Fruit fly (Drosophila melanogaster) whole organism, embryonic: ENCODE results near the gene VhaSFD.
A peak's percentile ranks its signal among the peaks of the same experiment; 100 is the strongest.

Experiments
- Abd-B ChIP-seq: fragments of 200-800 bp; sonication (Bioruptor generic); optimal IDR thresholded peaks from 2 replicates; lab custom pipeline; 2018; ENCODE audit warnings: missing biosample characterization, mild to moderate bottlenecking, missing genetic modification characterization, moderate library complexity
- Bteb2 ChIP-seq: fragments of 200-800 bp; sonication (Bioruptor generic); optimal IDR thresholded peaks from 2 replicates; lab custom pipeline; 2016; ENCODE audit warnings: missing biosample characterization, missing genetic modification characterization
- CG10147 ChIP-seq: fragments of 200-800 bp; sonication (Bioruptor generic); optimal IDR thresholded peaks from 2 replicates; lab custom pipeline; 2019; ENCODE audit warnings: missing biosample characterization, mild to moderate bottlenecking, missing genetic modification characterization, moderate library complexity
- CG10321 ChIP-seq: fragments of 200-800 bp; sonication (Bioruptor generic); IDR thresholded peaks from 2 replicates; pipeline ENCODE4 v1.3.6; 2022; ENCODE audit warnings: missing biosample characterization, missing genetic modification characterization
- CG12659 ChIP-seq: fragments of 200-800 bp; sonication (Bioruptor generic); optimal IDR thresholded peaks from 3 replicates; lab custom pipeline; 2017; ENCODE audit warnings: mild to moderate bottlenecking, missing biosample characterization, missing genetic modification reagents, missing genetic modification characterization
- CG13775 ChIP-seq: fragments of 200-800 bp; sonication (Bioruptor generic); optimal IDR thresholded peaks from 3 replicates; lab custom pipeline; 2017; ENCODE audit warnings: missing biosample characterization, mild to moderate bottlenecking, missing genetic modification characterization
- CG15479 ChIP-seq: fragments of 200-800 bp; sonication (Bioruptor generic); optimal IDR thresholded peaks from 3 replicates; lab custom pipeline; 2019; ENCODE audit warnings: missing biosample characterization, mild to moderate bottlenecking, missing genetic modification characterization, moderate library complexity
- CG17186 ChIP-seq: fragments of 200-800 bp; sonication (Bioruptor generic); optimal IDR thresholded peaks from 3 replicates; lab custom pipeline; 2017; ENCODE audit warnings: missing biosample characterization, missing genetic modification reagents, missing genetic modification characterization
- CG17568 ChIP-seq: fragments of 200-800 bp; sonication (Bioruptor generic); optimal IDR thresholded peaks from 2 replicates; lab custom pipeline; 2018; ENCODE audit warnings: missing biosample characterization, mild to moderate bottlenecking, missing genetic modification characterization, moderate library complexity
- CG30020 ChIP-seq: fragments of 200-800 bp; optimal IDR thresholded peaks from 2 replicates; lab custom pipeline; 2019; ENCODE audit warnings: missing biosample characterization, mild to moderate bottlenecking, missing genetic modification characterization, moderate library complexity
- CG3065 ChIP-seq: fragments of 200-800 bp; sonication (Bioruptor generic); optimal IDR thresholded peaks from 2 replicates; lab custom pipeline; 2016; ENCODE audit warnings: missing biosample characterization, missing genetic modification characterization
- CG5953 ChIP-seq: fragments of 200-800 bp; sonication (Bioruptor generic); IDR thresholded peaks from 2 replicates; pipeline ENCODE4 v1.3.6; 2022; ENCODE audit warnings: missing biosample characterization, missing genetic modification characterization
- CG6791 ChIP-seq: fragments of 200-800 bp; sonication (Bioruptor generic); IDR thresholded peaks from 3 replicates; pipeline ENCODE4 v1.3.6; 2022; ENCODE audit warnings: missing biosample characterization, missing genetic modification characterization; ENCODE audit not compliant: partially characterized antibody
- CG7271 ChIP-seq: fragments of 200-800 bp; sonication (Bioruptor generic); optimal IDR thresholded peaks from 2 replicates; lab custom pipeline; 2018; ENCODE audit warnings: missing biosample characterization, mild to moderate bottlenecking, missing genetic modification characterization, moderate library complexity
- CG8388 ChIP-seq: fragments of 200-800 bp; sonication (Bioruptor generic); optimal IDR thresholded peaks from 2 replicates; lab custom pipeline; 2019; ENCODE audit warnings: missing biosample characterization, mild to moderate bottlenecking, missing genetic modification characterization, moderate library complexity
- CG9817 ChIP-seq: fragments of 200-800 bp; sonication (Bioruptor generic); optimal IDR thresholded peaks from 2 replicates; lab custom pipeline; 2018; ENCODE audit warnings: missing biosample characterization, mild to moderate bottlenecking, missing genetic modification characterization, moderate library complexity
- CrebB ChIP-seq: fragments of 200-800 bp; sonication (Bioruptor generic); optimal IDR thresholded peaks from 3 replicates; lab custom pipeline; 2018; ENCODE audit warnings: missing biosample characterization, mild to moderate bottlenecking, missing genetic modification characterization
- D19A ChIP-seq: fragments of 200-800 bp; optimal IDR thresholded peaks from 3 replicates; lab custom pipeline; 2019; ENCODE audit warnings: missing biosample characterization, mild to moderate bottlenecking, missing genetic modification characterization, moderate library complexity
- Dbx ChIP-seq: fragments of 200-800 bp; sonication (Bioruptor generic); IDR thresholded peaks from 3 replicates; pipeline ENCODE4 v1.3.6; 2022; ENCODE audit warnings: missing biosample characterization, missing genetic modification characterization
- Dll ChIP-seq: fragments of 200-800 bp; sonication (Bioruptor generic); IDR thresholded peaks from 4 replicates; pipeline ENCODE4 v1.3.6; 2022; ENCODE audit warnings: missing biosample characterization, missing genetic modification characterization; ENCODE audit not compliant: partially characterized antibody
- Doc2 ChIP-seq: fragments of 200-800 bp; sonication (Bioruptor generic); IDR thresholded peaks from 2 replicates; pipeline ENCODE4 v1.3.6; 2022; ENCODE audit warnings: missing biosample characterization, missing genetic modification characterization
- H2.0 ChIP-seq: fragments of 200-800 bp; sonication (Bioruptor generic); IDR thresholded peaks from 2 replicates; pipeline ENCODE4 v1.3.6; 2022; ENCODE audit warnings: missing biosample characterization, missing genetic modification characterization
- Nf-YB ChIP-seq: fragments of 200-800 bp; sonication (Bioruptor generic); optimal IDR thresholded peaks from 3 replicates; lab custom pipeline; 2019; ENCODE audit warnings: missing biosample characterization, mild to moderate bottlenecking, missing genetic modification characterization, moderate library complexity
- Side ChIP-seq: fragments of 200-800 bp; sonication (Bioruptor generic); optimal IDR thresholded peaks from 2 replicates; lab custom pipeline; 2016; ENCODE audit warnings: missing biosample characterization, missing genetic modification characterization
- Sin3A ChIP-seq: fragments of >200 bp; optimal IDR thresholded peaks from 2 replicates; lab custom pipeline; 2018
- Taf1 ChIP-seq: fragments of 200-800 bp; sonication (Bioruptor generic); IDR thresholded peaks from 2 replicates; pipeline ENCODE4 v1.3.6; 2022; ENCODE audit warnings: missing biosample characterization, missing genetic modification characterization
- ato ChIP-seq: fragments of 200-800 bp; sonication (Bioruptor generic); IDR thresholded peaks from 2 replicates; pipeline ENCODE4 v1.3.6; 2022; ENCODE audit warnings: missing biosample characterization, missing genetic modification characterization; ENCODE audit not compliant: partially characterized antibody
- bsh ChIP-seq, 2 experiments: fragments of 200-800 bp; sonication (Bioruptor generic); optimal IDR thresholded peaks; 2 replicates each; lab custom pipeline; 2017 to 2018; ENCODE audit warnings: mild to moderate bottlenecking in 2 of 2, missing biosample characterization in 2 of 2, missing genetic modification characterization in 2 of 2, moderate library complexity in 1 of 2
- btn ChIP-seq: fragments of 200-800 bp; sonication (Bioruptor generic); optimal IDR thresholded peaks from 2 replicates; lab custom pipeline; 2016; ENCODE audit warnings: missing biosample characterization, missing genetic modification characterization
- chinmo ChIP-seq: fragments of 200-800 bp; sonication (Bioruptor generic); IDR thresholded peaks from 4 replicates; pipeline ENCODE4 v1.3.6; 2022; ENCODE audit warnings: missing biosample characterization, missing genetic modification characterization; ENCODE audit not compliant: partially characterized antibody
- ems ChIP-seq: fragments of 200-800 bp; sonication (Bioruptor generic); optimal IDR thresholded peaks from 3 replicates; lab custom pipeline; 2016; ENCODE audit warnings: missing biosample characterization, missing genetic modification characterization
- eve ChIP-seq, 2 experiments: fragments of >200 bp; optimal IDR thresholded peaks; 2 replicates each; lab custom pipeline; 2017; ENCODE audit warnings: missing biosample characterization in 2 of 2, missing genetic modification characterization in 2 of 2
- gcm ChIP-seq: fragments of 200-800 bp; sonication (Bioruptor generic); optimal IDR thresholded peaks from 2 replicates; lab custom pipeline; 2019; ENCODE audit warnings: missing biosample characterization, mild to moderate bottlenecking, missing genetic modification characterization, moderate library complexity
- hb ChIP-seq: fragments of 200-800 bp; sonication (Bioruptor generic); IDR thresholded peaks from 3 replicates; pipeline ENCODE4 v1.3.6; 2022; ENCODE audit warnings: missing biosample characterization, missing genetic modification characterization; ENCODE audit not compliant: partially characterized antibody
- hbn ChIP-seq: fragments of 200-800 bp; sonication (Bioruptor generic); IDR thresholded peaks from 2 replicates; pipeline ENCODE4 v1.3.6; 2022; ENCODE audit warnings: missing biosample characterization, missing genetic modification characterization; ENCODE audit not compliant: partially characterized antibody
- maf-S ChIP-seq: fragments of 200-800 bp; sonication (Bioruptor generic); optimal IDR thresholded peaks from 2 replicates; lab custom pipeline; 2016; ENCODE audit warnings: missing biosample characterization, missing genetic modification characterization
- nom ChIP-seq: fragments of 200-800 bp; sonication (Bioruptor generic); optimal IDR thresholded peaks from 2 replicates; lab custom pipeline; 2017; ENCODE audit warnings: missing biosample characterization, missing genetic modification characterization, mild to moderate bottlenecking, moderate library complexity, missing genetic modification reagents
- pita ChIP-seq: fragments of 200-800 bp; sonication (Bioruptor generic); optimal IDR thresholded peaks from 2 replicates; lab custom pipeline; 2017; ENCODE audit warnings: missing biosample characterization, mild to moderate bottlenecking, missing genetic modification characterization
- row ChIP-seq: fragments of 200-800 bp; sonication (Bioruptor generic); IDR thresholded peaks from 3 replicates; pipeline ENCODE4 v1.3.6; 2022; ENCODE audit warnings: missing biosample characterization, missing genetic modification characterization
- run ChIP-seq: fragments of 200-800 bp; sonication (Bioruptor generic); optimal IDR thresholded peaks from 3 replicates; lab custom pipeline; 2018; ENCODE audit warnings: missing biosample characterization, mild to moderate bottlenecking, missing genetic modification characterization
- sens ChIP-seq: fragments of 200-800 bp; sonication (Bioruptor generic); peaks from one replicate; lab custom pipeline; 2016; ENCODE audit warnings: missing biosample characterization, missing genetic modification characterization
- sna ChIP-seq: fragments of 200-800 bp; sonication (Bioruptor generic); IDR thresholded peaks from 2 replicates; pipeline ENCODE4 v1.3.6; 2022; ENCODE audit warnings: missing biosample characterization, missing genetic modification characterization; ENCODE audit not compliant: partially characterized antibody
- sr ChIP-seq: fragments of 200-800 bp; sonication (Bioruptor generic); IDR thresholded peaks from 3 replicates; pipeline ENCODE4 v1.3.6; 2022; ENCODE audit warnings: missing biosample characterization, missing genetic modification characterization
- wek ChIP-seq: fragments of 200-800 bp; sonication (Bioruptor generic); optimal IDR thresholded peaks from 3 replicates; lab custom pipeline; 2018; ENCODE audit warnings: missing biosample characterization, mild to moderate bottlenecking, missing genetic modification characterization, moderate library complexity
- zen ChIP-seq: fragments of 200-800 bp; sonication (Bioruptor generic); optimal IDR thresholded peaks from 3 replicates; lab custom pipeline; 2018; ENCODE audit warnings: missing biosample characterization, mild to moderate bottlenecking, missing genetic modification characterization, moderate library complexity

VhaSFD gene

DNA sequence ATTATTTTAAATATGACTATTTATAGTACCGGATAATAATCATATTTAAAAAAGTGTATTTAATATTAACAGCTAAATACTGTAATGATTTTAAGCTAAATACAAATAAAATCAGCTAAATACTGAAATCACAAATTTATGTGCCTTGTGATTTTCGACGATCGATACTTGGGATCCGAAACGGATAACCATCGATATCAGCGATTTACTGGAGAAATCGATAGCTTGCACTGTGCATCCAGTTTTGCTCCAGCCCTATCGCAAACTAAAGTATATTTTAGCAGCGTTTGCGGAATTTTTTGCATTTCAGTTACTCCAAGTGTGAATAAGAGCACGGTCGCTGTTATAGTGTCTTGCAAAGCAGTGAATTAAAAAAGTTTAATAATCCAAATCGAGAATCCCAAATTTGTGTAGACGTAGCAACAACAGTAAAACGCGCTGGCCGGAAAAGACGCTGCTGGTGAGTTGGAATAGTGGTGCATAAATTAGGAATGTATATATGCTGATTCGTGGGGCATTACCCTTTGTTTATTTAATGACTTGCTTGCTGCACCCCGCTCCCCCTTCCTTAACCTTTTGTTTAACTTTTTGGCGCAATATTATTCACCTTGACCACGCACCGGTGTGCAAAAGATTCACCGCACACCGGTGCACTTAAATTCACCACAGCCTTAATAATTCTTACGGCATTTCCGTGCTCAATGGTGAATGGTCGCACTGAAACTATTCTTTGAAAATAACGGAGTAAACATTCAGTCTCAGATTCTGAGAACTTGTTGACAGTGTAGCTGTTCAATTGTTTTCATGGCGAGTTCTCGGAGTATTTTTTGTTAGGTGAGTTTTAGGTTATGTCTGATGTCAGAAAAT is 47.6 kb downstream of the VhaSFD start, which contains the start of the genes grp and squ (continued):
- peak; percentile 93 for TF ChIP-seq Dll (GFP tag; lab: Robert Waterston, UW)
- TF ChIP-seq CG12659 (GFP tag; lab: Kevin White, UChicago): peak; percentile 58
- TF ChIP-seq Side (GFP tag; lab: Kevin White, UChicago): peak; percentile 20
- peak; percentile 97 for TF ChIP-seq hb (GFP tag; lab: Robert Waterston, UW)
- TF ChIP-seq Abd-B (GFP tag; lab: Kevin White, UChicago): peak; percentile 38
- peak; percentile 84 for TF ChIP-seq CG15479 (GFP tag; lab: Kevin White, UChicago)
- peak; percentile 4 for TF ChIP-seq CG13775
- no peak for TF ChIP-seq sr (GFP tag; lab: Robert Waterston, UW)
- peak; percentile 91 for TF ChIP-seq sna (GFP tag; lab: Robert Waterston, UW)
- no peak for TF ChIP-seq Doc2 (GFP tag; lab: Robert Waterston, UW)
- TF ChIP-seq wek (GFP tag; lab: Kevin White, UChicago): no peak
- TF ChIP-seq CG30020 (tag; lab: Kevin White, UChicago): peak; percentile 39
- no peak for TF ChIP-seq ems
- TF ChIP-seq eve (GFP tag; optimal IDR thresholded peaks at IDR 0.05; lab: Kevin White, UChicago): peak in 1 of 2 experiments; percentile 82
- TF ChIP-seq CG17186 (GFP tag; lab: Kevin White, UChicago): peak; percentile 47
- TF ChIP-seq row: peak; percentile 74
- TF ChIP-seq nom (GFP tag; lab: Kevin White, UChicago): peak; percentile 19

DNA sequence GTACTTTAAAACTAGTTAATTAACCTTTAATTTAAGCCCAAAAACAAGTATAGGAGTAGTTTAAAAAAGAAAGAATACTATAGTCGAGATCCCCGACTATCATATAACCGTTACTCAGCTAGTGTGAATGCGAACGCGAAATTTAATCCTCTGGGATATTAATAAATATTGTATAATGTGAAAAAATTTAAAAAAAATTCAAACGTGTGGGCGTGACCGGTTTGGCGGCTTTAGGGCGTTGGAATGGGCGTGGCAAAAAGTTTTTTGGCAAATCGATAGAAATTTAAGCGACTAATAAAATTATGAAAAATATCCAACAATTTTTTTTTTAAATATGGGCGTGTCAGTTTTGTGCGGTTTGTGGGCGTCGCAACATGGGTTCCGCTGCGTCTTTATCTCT is 48.6 kb downstream of the VhaSFD start:
- no peak for TF ChIP-seq CG10147 (GFP tag; lab: Kevin White, UChicago)
- TF ChIP-seq D19A (tag; lab: Kevin White, UChicago): no peak
- TF ChIP-seq H2.0: no peak
- no peak for TF ChIP-seq Nf-YB (GFP tag; lab: Kevin White, UChicago)
- no peak for TF ChIP-seq CG9817 (tag; lab: Kevin White, UChicago)
- TF ChIP-seq pita: no peak
- TF ChIP-seq run (tag; lab: Kevin White, UChicago): no peak
- TF ChIP-seq CG3065: peak; percentile 52
- peak; percentile 58 for TF ChIP-seq sens (GFP tag; lab: Kevin White, UChicago)

DNA sequence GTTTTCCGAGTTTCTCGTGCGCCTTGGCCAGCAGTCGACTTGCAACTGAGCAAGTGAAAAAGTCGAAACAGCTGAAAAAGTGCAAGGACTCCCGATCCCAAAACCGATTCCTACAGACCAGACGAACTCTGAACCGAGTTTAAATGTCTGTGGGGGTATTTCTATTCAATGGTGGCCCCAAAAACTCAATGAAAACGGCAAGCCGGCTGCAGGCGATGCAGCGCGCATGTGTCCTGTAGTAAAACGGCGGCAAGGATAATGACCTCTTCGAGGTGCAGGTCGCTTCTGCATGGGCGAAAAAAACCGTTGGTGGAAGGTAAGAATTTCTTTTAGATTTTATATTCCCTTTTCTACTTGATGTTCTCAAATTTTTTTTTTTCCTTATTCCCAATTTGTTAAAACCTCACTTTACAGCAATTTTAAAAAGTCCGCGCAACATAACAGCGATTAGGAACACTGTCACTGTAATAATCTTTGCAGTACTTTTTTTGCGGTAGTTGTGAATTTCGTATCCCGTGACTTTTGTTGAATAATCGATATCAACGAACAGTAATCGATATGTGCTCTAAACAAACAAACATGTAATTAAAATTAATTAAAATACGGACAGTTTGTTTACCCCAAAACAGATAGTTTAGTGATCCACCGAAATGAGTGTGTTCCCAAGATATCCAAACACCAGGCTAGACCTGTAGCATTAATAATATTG is 50.8 kb downstream of the VhaSFD start, which contains the start of the genes Trpgamma and her:
TSS of gene Trpgamma (minus strand) at position 51 of the 709 bp plus-strand sequence.
TSS of gene her (plus strand) at position 535 of the 709 bp plus-strand sequence.
- no peak for TF ChIP-seq CG17568
- peak; percentile 42 for TF ChIP-seq zen (tag; lab: Kevin White, UChicago)
- no peak for TF ChIP-seq gcm
- TF ChIP-seq ato (GFP tag; lab: Robert Waterston, UW): peak; percentile 79
- peak; percentile 90 for TF ChIP-seq CG6791 (GFP tag; lab: Robert Waterston, UW)
- no peak for TF ChIP-seq nom (GFP tag; lab: Kevin White, UChicago)
- TF ChIP-seq hbn: peak; percentile 88
- no peak for TF ChIP-seq CrebB (tag; lab: Kevin White, UChicago)
- peak; percentile 61; the same call in 2 of the 4 replicates for TF ChIP-seq chinmo (GFP tag; lab: Robert Waterston, UW)
- no peak for TF ChIP-seq CG8388 (GFP tag; lab: Kevin White, UChicago)
- TF ChIP-seq Dbx (GFP tag; lab: Robert Waterston, UW): no peak
- TF ChIP-seq CG7271: no peak
- no peak for TF ChIP-seq CG3065
- TF ChIP-seq Sin3A (lab: Kevin White, UChicago): no peak
- TF ChIP-seq Taf1: no peak
- no peak for TF ChIP-seq CG5953 (GFP tag; lab: Robert Waterston, UW)
- TF ChIP-seq btn: no peak
- TF ChIP-seq maf-S: no peak
- TF ChIP-seq CG10321 (GFP tag; lab: Robert Waterston, UW): no peak
- TF ChIP-seq Bteb2 (GFP tag; lab: Kevin White, UChicago): no peak
- TF ChIP-seq bsh (GFP tag; optimal IDR thresholded peaks at IDR 0.05; lab: Kevin White, UChicago): peak in 1 of 2 experiments; percentile 7
